Fruit fly (Drosophila melanogaster): ENCODE results near the gene CG4629.

dm6 chr2L:1112641-1113040, 10.3 kb upstream of the CG4629 start, which contains the start of gene CG14340:
- TF ChIP-seq CG8478 (optimal IDR thresholded peaks at IDR 0.05) (no peak), CTCF (optimal IDR thresholded peaks at IDR 0.05) (no peak)
